Fruit fly (Drosophila melanogaster) whole organism: Measurements from ENCODE around the gene CG3349.

Source experiments
- CG8478 ChIP-seq: fragments of >200 bp; optimal IDR thresholded peaks from 2 replicates; lab custom pipeline; 2018; ENCODE audit warnings: inconsistent platforms
- Dll ChIP-seq: fragments of >200 bp; optimal IDR thresholded peaks from 2 replicates; lab custom pipeline; 2017
- pan ChIP-seq: fragments of >200 bp; optimal IDR thresholded peaks from 2 replicates; lab custom pipeline; 2017
- psq ChIP-seq: fragments of >200 bp; optimal IDR thresholded peaks from 2 replicates; lab custom pipeline; 2017

- no peak for TF ChIP-seq Dll (lab: Kevin White, UChicago)
- no peak for TF ChIP-seq CG8478
- TF ChIP-seq pan (lab: Kevin White, UChicago) = no peak
- no peak for TF ChIP-seq psq
These were observed 11.5 kb upstream of the CG3349 start for dm6 chr3L:14967691-14968538.
